Worm (Caenorhabditis elegans): ENCODE measurements around the gene oac-39.

DNA sequence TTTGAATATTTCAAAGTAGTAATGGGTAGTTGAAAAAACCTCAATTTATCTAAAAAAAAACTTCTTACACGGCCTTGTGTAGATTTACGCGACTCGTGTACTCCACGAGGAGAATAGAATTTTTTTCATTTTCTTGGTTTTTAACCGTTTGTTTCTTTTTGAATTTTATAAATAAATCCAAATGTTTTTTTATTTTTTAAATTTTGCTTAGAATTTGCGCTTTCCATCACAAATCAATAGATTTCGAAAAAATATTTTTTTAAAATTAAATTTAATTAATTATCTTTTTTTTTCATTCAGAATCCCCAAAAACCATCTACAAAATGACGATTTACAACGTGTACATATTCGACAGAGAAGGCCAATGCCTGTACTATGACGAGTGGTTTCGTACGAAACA, 50.3 kb downstream of the oac-39 start, which contains the start of gene trpp-1:
- TF ChIP-seq flt-1 (GFP tag; IDR thresholded peaks at IDR 0.05) (no peak), ztf-23 (GFP tag; IDR thresholded peaks at IDR 0.05) (no peak), ref-1 (GFP tag; conservative IDR thresholded peaks at IDR 0.05) (no peak), med-1 (GFP tag; optimal IDR thresholded peaks at IDR 0.05; ENCODE audit: insufficient read depth) (no peak)

Measured in whole organism, midembryonic.